Fruit fly (Drosophila melanogaster) whole organism, pupa: ENCODE data around the gene CG43131.

ENCODE experiments used
- CG10348 ChIP-seq: fragments of 200-800 bp; sonication (Bioruptor generic); IDR thresholded peaks from 2 replicates; pipeline ENCODE4 v1.3.6; 2022; ENCODE audit warnings: missing biosample characterization, missing genetic modification characterization
- CG12605 ChIP-seq: fragments of 200-800 bp; sonication (Bioruptor generic); IDR thresholded peaks from 2 replicates; pipeline ENCODE4 v1.3.6; 2022; ENCODE audit warnings: missing biosample characterization, missing genetic modification characterization
- CG13204 ChIP-seq: fragments of 200-800 bp; sonication (Bioruptor generic); optimal IDR thresholded peaks from 2 replicates; lab custom pipeline; 2018; ENCODE audit warnings: missing biosample characterization, mild to moderate bottlenecking, missing genetic modification characterization, moderate library complexity
- CG14655 ChIP-seq: fragments of 200-800 bp; sonication (Bioruptor generic); optimal IDR thresholded peaks from 3 replicates; lab custom pipeline; 2017; ENCODE audit warnings: mild to moderate bottlenecking, missing biosample characterization, missing genetic modification reagents, missing genetic modification characterization
- CG15710 ChIP-seq: fragments of 200-800 bp; sonication (Bioruptor generic); optimal IDR thresholded peaks from 2 replicates; lab custom pipeline; 2018; ENCODE audit warnings: missing biosample characterization, mild to moderate bottlenecking, missing genetic modification characterization, moderate library complexity
- CG17806 ChIP-seq: fragments of 200-800 bp; sonication (Bioruptor generic); optimal IDR thresholded peaks from 2 replicates; lab custom pipeline; 2018; ENCODE audit warnings: missing biosample characterization, mild to moderate bottlenecking, missing genetic modification characterization, moderate library complexity
- CG32121 ChIP-seq: fragments of 200-800 bp; sonication (Bioruptor generic); IDR thresholded peaks from 2 replicates; pipeline ENCODE4 v1.3.6; 2022; ENCODE audit warnings: missing biosample characterization, missing genetic modification characterization
- CG34367 ChIP-seq: fragments of 200-800 bp; sonication (Bioruptor generic); optimal IDR thresholded peaks from 2 replicates; lab custom pipeline; 2018; ENCODE audit warnings: missing biosample characterization, mild to moderate bottlenecking, missing genetic modification characterization
- CG4496 ChIP-seq: fragments of 200-800 bp; sonication (Bioruptor generic); IDR thresholded peaks from 3 replicates; pipeline ENCODE4 v1.3.6; 2022; ENCODE audit warnings: missing biosample characterization, missing genetic modification characterization
- CG8159 ChIP-seq: fragments of 200-800 bp; sonication (Bioruptor generic); optimal IDR thresholded peaks from 3 replicates; lab custom pipeline; 2018; ENCODE audit warnings: missing biosample characterization, mild to moderate bottlenecking, missing genetic modification characterization, moderate library complexity
- CG8301 ChIP-seq: fragments of 200-800 bp; sonication (Bioruptor generic); optimal IDR thresholded peaks from 2 replicates; lab custom pipeline; 2018; ENCODE audit warnings: missing biosample characterization, mild to moderate bottlenecking, missing genetic modification characterization
- CG9948 ChIP-seq: fragments of 200-800 bp; sonication (Bioruptor generic); optimal IDR thresholded peaks from 2 replicates; lab custom pipeline; 2018; ENCODE audit warnings: missing biosample characterization, mild to moderate bottlenecking, missing genetic modification characterization, moderate library complexity
- D1 ChIP-seq: fragments of 200-800 bp; sonication (Bioruptor generic); optimal IDR thresholded peaks from 2 replicates; lab custom pipeline; 2018; ENCODE audit warnings: missing biosample characterization, mild to moderate bottlenecking, missing genetic modification characterization, moderate library complexity
- EcR ChIP-seq: fragments of 200-800 bp; sonication (Bioruptor generic); optimal IDR thresholded peaks from 3 replicates; lab custom pipeline; 2019; ENCODE audit warnings: missing biosample characterization, missing genetic modification characterization, mild to moderate bottlenecking, moderate library complexity, missing genetic modification reagents
- Ets98B ChIP-seq: fragments of 200-800 bp; sonication (Bioruptor generic); IDR thresholded peaks from 2 replicates; pipeline ENCODE4 v1.3.6; 2022; ENCODE audit warnings: missing biosample characterization, missing genetic modification characterization
- Pif1A ChIP-seq: fragments of 200-800 bp; sonication (Bioruptor generic); optimal IDR thresholded peaks from 3 replicates; lab custom pipeline; 2016; ENCODE audit warnings: missing biosample characterization, missing genetic modification characterization
- Pif1B ChIP-seq: fragments of 200-800 bp; sonication (Bioruptor generic); optimal IDR thresholded peaks from 3 replicates; lab custom pipeline; 2016; ENCODE audit warnings: missing biosample characterization, missing genetic modification characterization
- Snoo ChIP-seq: fragments of 200-800 bp; sonication (Bioruptor generic); optimal IDR thresholded peaks from 3 replicates; lab custom pipeline; 2017; ENCODE audit warnings: missing biosample characterization, mild to moderate bottlenecking, missing genetic modification characterization, inconsistent platforms
- fd96Ca ChIP-seq: fragments of 200-800 bp; sonication (Bioruptor generic); IDR thresholded peaks from 3 replicates; pipeline ENCODE4 v1.3.6; 2022; ENCODE audit warnings: missing biosample characterization, missing genetic modification characterization
- gl ChIP-seq: fragments of 200-800 bp; sonication (Bioruptor generic); optimal IDR thresholded peaks from 2 replicates; lab custom pipeline; 2018; ENCODE audit warnings: missing biosample characterization, mild to moderate bottlenecking, missing genetic modification characterization
- rn ChIP-seq: fragments of 200-800 bp; sonication (Bioruptor generic); IDR thresholded peaks from 2 replicates; pipeline ENCODE4 v1.3.6; 2022; ENCODE audit warnings: missing biosample characterization, missing genetic modification characterization

CG43131 gene

DNA sequence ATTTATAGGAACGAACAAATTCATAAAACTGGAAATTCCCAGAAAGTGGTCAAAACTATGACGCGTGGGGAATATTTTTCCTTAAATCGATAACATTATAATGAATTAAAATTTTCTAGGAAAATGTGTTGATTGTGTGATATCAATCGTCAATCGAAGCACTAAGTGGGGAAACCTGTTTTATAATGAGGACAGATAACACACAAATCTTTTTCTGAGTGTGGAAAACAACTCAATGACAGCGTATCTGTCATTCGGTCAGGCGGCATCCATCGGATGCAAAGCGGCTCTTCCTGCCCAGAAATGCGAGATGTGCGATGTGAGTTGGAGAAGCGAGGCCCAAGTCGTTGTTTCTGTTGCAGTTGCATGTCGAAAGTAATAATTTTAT, 48.7 kb downstream of the CG43131 start:
- 0 out of 2 replicates have a peak, but pooled peaks have one; percentile 16 for TF ChIP-seq Ets98B (GFP tag; lab: Robert Waterston, UW)
- no peak for TF ChIP-seq CG12605
- 0 out of 2 replicates have a peak, but pooled peaks have one; percentile 19 for TF ChIP-seq rn (GFP tag; lab: Robert Waterston, UW)
- TF ChIP-seq CG8301 (tag; lab: Kevin White, UChicago) = peak; percentile 43
- peak; percentile 49 for TF ChIP-seq CG14655 (GFP tag; lab: Kevin White, UChicago)
- TF ChIP-seq D1 (tag; lab: Kevin White, UChicago) = no peak
- TF ChIP-seq CG10348 (GFP tag; lab: Robert Waterston, UW) = no peak
- TF ChIP-seq CG8159 (tag; lab: Kevin White, UChicago) = peak; percentile 70
- peak; percentile 71 for TF ChIP-seq CG17806 (tag; lab: Kevin White, UChicago)
- peak; percentile 7; the same call in 1 of the 3 replicates for TF ChIP-seq fd96Ca (GFP tag; lab: Robert Waterston, UW)
- peak; percentile 55 for TF ChIP-seq Pif1B (GFP tag; lab: Kevin White, UChicago)
- TF ChIP-seq gl (tag; lab: Kevin White, UChicago) = no peak
- peak; percentile 49 for TF ChIP-seq CG9948 (tag; lab: Kevin White, UChicago)
- TF ChIP-seq EcR (GFP tag; lab: Kevin White, UChicago) = no peak
- peak; percentile 59 for TF ChIP-seq CG34367 (tag; lab: Kevin White, UChicago)
- TF ChIP-seq Snoo = peak; percentile 30
- TF ChIP-seq CG15710 (tag; lab: Kevin White, UChicago) = peak; percentile 53
- peak; percentile 55 for TF ChIP-seq Pif1A (GFP tag; lab: Kevin White, UChicago)
- no peak for TF ChIP-seq CG13204 (GFP tag; lab: Kevin White, UChicago)
- TF ChIP-seq CG32121 = peak; percentile 7; the same call in 1 of the 2 replicates
- peak; percentile 59; the same call in 2 of the 3 replicates for TF ChIP-seq CG4496 (GFP tag; lab: Robert Waterston, UW)

DNA sequence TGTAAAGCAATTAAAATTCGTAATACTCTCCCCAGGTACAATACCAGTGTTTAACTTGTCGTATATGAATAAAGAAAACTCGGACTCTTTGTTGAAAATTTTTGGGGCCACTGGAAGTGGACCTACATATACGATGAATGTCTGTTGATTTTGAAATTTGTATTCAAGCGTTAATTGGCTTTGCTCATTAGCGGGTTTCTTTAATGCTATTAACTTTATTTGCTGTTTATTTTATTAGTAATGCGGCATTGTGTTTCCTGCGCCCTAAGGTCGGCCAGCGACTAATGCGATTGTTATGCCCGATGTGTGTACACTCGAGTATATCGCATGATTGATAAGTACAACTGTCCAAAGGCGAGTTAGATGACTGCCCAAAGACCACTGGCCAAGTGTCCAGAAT, 49.7 kb downstream of the CG43131 start:
- TF ChIP-seq CG17806 (tag; lab: Kevin White, UChicago) (no peak), CG15710 (tag; lab: Kevin White, UChicago) (no peak), CG9948 (tag; lab: Kevin White, UChicago) (no peak), Pif1B (GFP tag; lab: Kevin White, UChicago) (no peak), CG13204 (GFP tag; lab: Kevin White, UChicago) (no peak), Snoo (no peak), EcR (GFP tag; lab: Kevin White, UChicago) (no peak), gl (tag; lab: Kevin White, UChicago) (no peak), Ets98B (GFP tag; lab: Robert Waterston, UW) (no peak), CG32121 (no peak), CG14655 (GFP tag; lab: Kevin White, UChicago) (no peak), CG12605 (no peak), CG10348 (GFP tag; lab: Robert Waterston, UW) (no peak)
- TF ChIP-seq, all 21 proteins: peak for 0
